Worm (Caenorhabditis elegans): ENCODE results near the gene Y62F5A.10.

DNA sequence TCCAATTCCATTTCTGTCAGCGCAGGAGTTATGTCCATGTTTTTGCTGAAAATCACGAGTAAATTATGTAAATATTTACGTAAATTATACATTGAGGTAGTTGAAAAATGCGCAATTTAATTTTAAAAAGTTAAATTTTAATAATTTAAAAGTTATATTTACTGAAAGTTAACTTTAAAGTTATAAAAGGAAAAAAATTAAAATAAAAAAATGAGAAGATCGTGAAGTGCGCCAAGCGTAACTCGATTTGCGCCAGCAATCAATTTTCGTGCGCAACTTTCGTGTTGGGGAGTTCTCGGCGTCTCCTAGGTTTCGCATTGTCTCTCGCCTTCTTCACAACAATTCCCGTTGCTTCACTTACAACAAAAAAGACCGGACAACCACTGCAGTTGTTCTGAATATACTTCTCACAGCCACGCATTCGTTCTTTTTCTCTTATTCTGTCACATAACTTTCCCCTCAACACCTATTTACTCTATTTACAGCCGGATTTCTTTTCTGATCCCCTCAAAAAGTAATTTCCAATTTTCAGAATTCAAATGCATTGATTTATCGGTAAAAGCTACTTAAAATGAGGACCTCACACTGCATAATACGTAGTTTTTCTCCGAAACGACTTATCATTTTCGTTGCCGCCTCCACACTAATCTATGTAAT is 47.7 kb upstream of the Y62F5A.10 start, which contains the start of the genes metl-1 and W02B12.11:
- TF ChIP-seq rnt-1 (tag; optimal IDR thresholded peaks at IDR 0.05) = no peak
- no peak for TF ChIP-seq fkh-10 (GFP tag; optimal IDR thresholded peaks at IDR 0.05)
- TF ChIP-seq tbx-7 (tag; optimal IDR thresholded peaks at IDR 0.05) = no peak
- TF ChIP-seq nhr-232 (tag; optimal IDR thresholded peaks at IDR 0.05) = no peak
- no peak for TF ChIP-seq sox-4 (tag; optimal IDR thresholded peaks at IDR 0.05)
- TF ChIP-seq madf-2 (tag; optimal IDR thresholded peaks at IDR 0.05) = peak; percentile 63
- TF ChIP-seq ceh-48 (tag; optimal IDR thresholded peaks at IDR 0.05) = peak; percentile 14
- TF ChIP-seq unc-86 (tag; optimal IDR thresholded peaks at IDR 0.05) = peak; percentile 19
- TF ChIP-seq fax-1 (tag; optimal IDR thresholded peaks at IDR 0.05) = peak; percentile 13
- no peak for TF ChIP-seq unc-55 (GFP tag; optimal IDR thresholded peaks at IDR 0.05)

Data from whole organism, late embryonic.